Worm (Caenorhabditis elegans) whole organism, L3 larva: Measurements from ENCODE around the gene his-1.

Experiments used
- fos-1 ChIP-seq: fragments of 150-350 bp; optimal IDR thresholded peaks from 2 replicates; lab custom pipeline; 2014; ENCODE audit warnings: missing biosample characterization, missing genetic modification characterization
- jun-1 ChIP-seq: fragments of 150-350 bp; optimal IDR thresholded peaks from 2 replicates; lab custom pipeline; 2014; ENCODE audit warnings: missing biosample characterization, missing genetic modification reagents, missing genetic modification characterization
- nhr-76 ChIP-seq: fragments of 150-350 bp; sonication (generic microtip); optimal IDR thresholded peaks from 5 replicates; lab custom pipeline; 2014; ENCODE audit warnings: missing biosample characterization, missing genetic modification characterization
- nhr-77 ChIP-seq: fragments of 150-350 bp; optimal IDR thresholded peaks from 2 replicates; lab custom pipeline; 2014; ENCODE audit warnings: missing biosample characterization, missing genetic modification characterization
- zag-1 ChIP-seq: fragments of 150-350 bp; optimal IDR thresholded peaks from 2 replicates; lab custom pipeline; 2014; ENCODE audit warnings: missing biosample characterization, missing genetic modification characterization

ce11 chrV:16049177-16049576 is 6.9 kb downstream of the his-1 start, which contains the start of gene best-12:
- no peak for TF ChIP-seq nhr-76 (tag; lab: Kevin White, UChicago)
- no peak for TF ChIP-seq jun-1 (tag; lab: Kevin White, UChicago)
- no peak for TF ChIP-seq nhr-77 (tag; lab: Kevin White, UChicago)
- TF ChIP-seq fos-1 (tag; lab: Kevin White, UChicago) = no peak
- no peak for TF ChIP-seq zag-1 (tag; lab: Kevin White, UChicago)
